Worm (Caenorhabditis elegans) whole organism, midembryonic: ENCODE measurements around the gene cyb-1.

Experiments
- flt-1 ChIP-seq: fragments of 200-800 bp; sonication (Bioruptor generic); IDR thresholded peaks from 2 replicates; pipeline ENCODE4 v1.3.6; 2022; ENCODE audit warnings: missing genetic modification characterization, missing compliant biosample characterization
- klf-2 ChIP-seq: fragments of 200-800 bp; sonication (Bioruptor generic); conservative IDR thresholded peaks from 2 replicates; pipeline ENCODE4 v1.3.6; 2022; ENCODE audit warnings: missing genetic modification reagents, missing genetic modification characterization, missing compliant biosample characterization
- med-1 ChIP-seq: sonication (generic microtip); optimal IDR thresholded peaks from 2 replicates; lab custom pipeline; 2017; ENCODE audit warnings: missing genetic modification characterization, mild to moderate bottlenecking, missing compliant biosample characterization, antibody characterized with exemption, missing genetic modification reagents; ENCODE audit not compliant: insufficient read depth

ce11 chrIV:10782014-10782413 lies 47.0 kb downstream of the cyb-1 start:
- no peak for TF ChIP-seq klf-2 (GFP tag; lab: Robert Waterston, UW)
- no peak for TF ChIP-seq flt-1
- no peak for TF ChIP-seq med-1 (GFP tag; lab: Kevin White, UChicago)
